Worm (Caenorhabditis elegans) whole organism, L4/young adult: ENCODE measurements around the gene blos-8.

Experiments
- W03F9.2 ChIP-seq: fragments of 150-350 bp; optimal IDR thresholded peaks from 2 replicates; lab custom pipeline; 2014; ENCODE audit warnings: missing biosample characterization, missing genetic modification characterization
- dao-5 ChIP-seq: sonication (generic microtip); optimal IDR thresholded peaks from 2 replicates; lab custom pipeline; 2016; ENCODE audit warnings: missing genotype, missing genetic modification characterization, moderate library complexity, missing compliant biosample characterization
- him-1 ChIP-seq: sonication (generic microtip); optimal IDR thresholded peaks from 2 replicates; lab custom pipeline; 2016; ENCODE audit warnings: missing genotype, missing genetic modification reagents, missing genetic modification characterization, missing compliant biosample characterization

DNA sequence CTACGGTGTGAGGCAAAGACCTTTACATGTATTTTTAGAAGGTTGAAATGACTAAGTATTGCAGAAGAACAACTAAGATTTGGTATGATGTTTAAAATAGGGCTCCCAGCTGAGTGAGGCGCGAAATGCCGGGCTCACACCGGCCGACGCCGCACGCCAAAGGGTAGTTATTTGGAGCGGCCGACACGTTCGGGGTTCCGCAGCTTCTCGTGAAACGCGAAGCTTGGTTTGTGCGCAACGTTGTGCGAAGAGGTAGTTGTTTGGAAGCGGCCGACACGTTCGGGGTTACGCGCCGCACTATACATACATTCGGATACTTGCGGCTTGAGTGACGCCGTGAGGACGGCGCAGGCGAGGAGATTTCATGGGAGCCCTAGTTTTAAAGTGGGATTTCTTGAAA is 42.7 kb downstream of the blos-8 start:
- TF ChIP-seq him-1 (no peak), W03F9.2 (tag; lab: Kevin White, UChicago) (no peak), dao-5 (no peak)
